Fruit fly (Drosophila melanogaster): ENCODE results near the gene GABPI.

dm6 chr2L:3058772-3059623 is 28.7 kb downstream of the GABPI start:
- no peak for TF ChIP-seq CG8478 (optimal IDR thresholded peaks at IDR 0.05)
- no peak for TF ChIP-seq CTCF (optimal IDR thresholded peaks at IDR 0.05)
